Fruit fly (Drosophila melanogaster): ENCODE results near the gene spel1.

DNA sequence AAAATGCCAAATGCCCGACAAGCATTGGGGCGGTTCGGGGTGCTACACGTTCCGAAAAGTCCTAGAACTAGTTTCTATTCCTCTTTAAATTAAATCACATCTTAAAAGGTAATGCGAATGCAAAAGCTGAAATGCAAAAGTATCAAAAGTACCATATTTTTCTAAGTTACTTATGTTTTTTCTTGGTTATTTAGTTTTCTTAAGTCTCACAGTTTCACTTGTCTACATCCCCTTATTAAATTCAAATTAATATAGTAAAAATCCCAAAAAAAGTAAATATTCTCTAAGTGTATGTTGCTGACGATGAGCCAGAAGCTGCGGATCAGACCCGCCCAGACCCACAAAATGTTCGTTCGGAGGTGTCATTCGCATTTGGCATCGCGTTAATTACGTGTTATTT lies 38.8 kb downstream of the spel1 start:
- no peak for TF ChIP-seq h (optimal IDR thresholded peaks at IDR 0.05)
- no peak for TF ChIP-seq Myc (optimal IDR thresholded peaks at IDR 0.05)
- TF ChIP-seq psq (optimal IDR thresholded peaks at IDR 0.05) = no peak
- TF ChIP-seq insv (optimal IDR thresholded peaks at IDR 0.05) = no peak

Data from Kc167 (cell line).